Fruit fly (Drosophila melanogaster) whole organism, embryonic: ENCODE data around the gene kkv.
A peak's percentile ranks its signal among the peaks of the same experiment; 100 is the strongest.

Experiments
- Ada2b ChIP-seq: fragments of 200-800 bp; sonication (Bioruptor generic); IDR thresholded peaks from 2 replicates; pipeline ENCODE4 v1.3.6; 2022; ENCODE audit warnings: missing biosample characterization, missing genetic modification characterization
- Awh ChIP-seq: fragments of 200-800 bp; sonication (Bioruptor generic); IDR thresholded peaks from 2 replicates; pipeline ENCODE4, ENCODE4 v1.3.6; 2022; ENCODE audit warnings: missing biosample characterization, missing genetic modification characterization
- Bteb2 ChIP-seq: fragments of 200-800 bp; sonication (Bioruptor generic); optimal IDR thresholded peaks from 2 replicates; lab custom pipeline; 2016; ENCODE audit warnings: missing biosample characterization, missing genetic modification characterization
- CG10565 ChIP-seq: fragments of 200-800 bp; sonication (Bioruptor generic); optimal IDR thresholded peaks from 3 replicates; lab custom pipeline; 2016; ENCODE audit warnings: missing biosample characterization, mild to moderate bottlenecking, missing genetic modification characterization
- CG14965 ChIP-seq: fragments of 200-800 bp; sonication (Bioruptor generic); optimal IDR thresholded peaks from 2 replicates; lab custom pipeline; 2016; ENCODE audit warnings: missing biosample characterization, missing genetic modification characterization, borderline replicate concordance
- CG1602 ChIP-seq: fragments of 200-800 bp; sonication (Bioruptor generic); optimal IDR thresholded peaks from 3 replicates; lab custom pipeline; 2016; ENCODE audit warnings: missing biosample characterization, missing genetic modification characterization
- CG2202 ChIP-seq: fragments of 200-800 bp; sonication (Bioruptor generic); optimal IDR thresholded peaks from 2 replicates; lab custom pipeline; 2018; ENCODE audit warnings: missing biosample characterization, mild to moderate bottlenecking, missing genetic modification characterization
- CG32767 ChIP-seq: fragments of 200-800 bp; sonication (Bioruptor generic); IDR thresholded peaks from 2 replicates; pipeline ENCODE4 v1.3.6; 2022; ENCODE audit warnings: missing biosample characterization, missing genetic modification characterization
- CG34376 ChIP-seq: fragments of 200-800 bp; sonication (Bioruptor generic); optimal IDR thresholded peaks from 2 replicates; lab custom pipeline; 2018; ENCODE audit warnings: missing biosample characterization, mild to moderate bottlenecking, missing genetic modification characterization
- CG4360 ChIP-seq: fragments of 200-800 bp; sonication (Bioruptor generic); IDR thresholded peaks from 2 replicates; pipeline ENCODE4 v1.3.6; 2022; ENCODE audit warnings: missing biosample characterization, missing genetic modification characterization
- CG6813 ChIP-seq: fragments of 200-800 bp; sonication (Bioruptor generic); optimal IDR thresholded peaks from 2 replicates; lab custom pipeline; 2017; ENCODE audit warnings: missing biosample characterization, missing genetic modification characterization, mild to moderate bottlenecking, moderate library complexity, missing genetic modification reagents
- CG7556 ChIP-seq: fragments of 200-800 bp; sonication (Bioruptor generic); optimal IDR thresholded peaks from 2 replicates; lab custom pipeline; 2017; ENCODE audit warnings: missing biosample characterization, mild to moderate bottlenecking, missing genetic modification characterization
- CG7745 ChIP-seq: fragments of 200-800 bp; sonication (Bioruptor generic); optimal IDR thresholded peaks from 2 replicates; lab custom pipeline; 2018; ENCODE audit warnings: missing biosample characterization, mild to moderate bottlenecking, missing genetic modification characterization, moderate library complexity
- CG8388 ChIP-seq: fragments of 200-800 bp; sonication (Bioruptor generic); optimal IDR thresholded peaks from 2 replicates; lab custom pipeline; 2019; ENCODE audit warnings: missing biosample characterization, mild to moderate bottlenecking, missing genetic modification characterization, moderate library complexity
- CG8924 ChIP-seq: fragments of 200-800 bp; optimal IDR thresholded peaks from 3 replicates; lab custom pipeline; 2019; ENCODE audit warnings: missing biosample characterization, mild to moderate bottlenecking, missing genetic modification characterization, moderate library complexity
- Dip2 ChIP-seq: fragments of 200-800 bp; sonication (Bioruptor generic); IDR thresholded peaks from 2 replicates; pipeline ENCODE4 v1.3.6; 2022; ENCODE audit warnings: missing biosample characterization, missing genetic modification characterization
- Dll ChIP-seq: fragments of 200-800 bp; sonication (Bioruptor generic); IDR thresholded peaks from 4 replicates; pipeline ENCODE4 v1.3.6; 2022; ENCODE audit warnings: missing biosample characterization, missing genetic modification characterization; ENCODE audit not compliant: partially characterized antibody
- Hand ChIP-seq: fragments of 200-800 bp; sonication (Bioruptor generic); optimal IDR thresholded peaks from 2 replicates; lab custom pipeline; 2017; ENCODE audit warnings: mild to moderate bottlenecking, missing biosample characterization, missing genetic modification reagents, missing genetic modification characterization
- HmgZ ChIP-seq: fragments of 200-800 bp; sonication (Bioruptor generic); optimal IDR thresholded peaks from 2 replicates; lab custom pipeline; 2018; ENCODE audit warnings: missing biosample characterization, mild to moderate bottlenecking, missing genetic modification characterization
- Mad ChIP-seq: fragments of 200-800 bp; sonication (Bioruptor generic); optimal IDR thresholded peaks from 2 replicates; lab custom pipeline; 2016; ENCODE audit warnings: missing biosample characterization, missing genetic modification characterization
- Med ChIP-seq: fragments of 200-800 bp; sonication (Bioruptor generic); peaks from one replicate; lab custom pipeline; 2016; ENCODE audit warnings: missing biosample characterization, missing genetic modification characterization, mild to moderate bottlenecking, inconsistent platforms, moderate library complexity
- Oli ChIP-seq: fragments of 200-800 bp; sonication (Bioruptor generic); optimal IDR thresholded peaks from 2 replicates; lab custom pipeline; 2018; ENCODE audit warnings: missing biosample characterization, mild to moderate bottlenecking, missing genetic modification characterization, moderate library complexity
- PHDP ChIP-seq: fragments of 200-800 bp; sonication (Bioruptor generic); optimal IDR thresholded peaks from 3 replicates; lab custom pipeline; 2018; ENCODE audit warnings: missing biosample characterization, mild to moderate bottlenecking, missing genetic modification characterization, moderate library complexity
- Poxn ChIP-seq: fragments of 200-800 bp; sonication (Bioruptor generic); IDR thresholded peaks from 2 replicates; pipeline ENCODE4 v1.3.6; 2022; ENCODE audit warnings: missing biosample characterization, missing genetic modification characterization
- Usf ChIP-seq: fragments of 200-800 bp; sonication (Bioruptor generic); optimal IDR thresholded peaks from 2 replicates; lab custom pipeline; 2017; ENCODE audit warnings: missing genotype, missing biosample characterization, missing genetic modification characterization
- bab2 ChIP-seq: fragments of 200-800 bp; sonication (Bioruptor generic); optimal IDR thresholded peaks from 2 replicates; lab custom pipeline; 2016; ENCODE audit warnings: missing biosample characterization, missing genetic modification characterization
- bbx ChIP-seq: fragments of 200-800 bp; sonication (Bioruptor generic); IDR thresholded peaks from 2 replicates; pipeline ENCODE4 v1.3.6; 2022; ENCODE audit warnings: missing biosample characterization, missing genetic modification characterization; ENCODE audit not compliant: partially characterized antibody
- ci ChIP-seq: fragments of 200-800 bp; sonication (Bioruptor generic); IDR thresholded peaks from 3 replicates; pipeline ENCODE4 v1.3.6; 2022; ENCODE audit warnings: missing biosample characterization, missing genetic modification characterization
- disco-r ChIP-seq: fragments of 200-800 bp; sonication (Bioruptor generic); optimal IDR thresholded peaks from 2 replicates; lab custom pipeline; 2016; ENCODE audit warnings: missing biosample characterization, missing genetic modification characterization
- grn ChIP-seq: fragments of 200-800 bp; sonication (Bioruptor generic); optimal IDR thresholded peaks from 3 replicates; lab custom pipeline; 2017; ENCODE audit warnings: missing biosample characterization, missing genetic modification characterization
- hb ChIP-seq: fragments of 200-800 bp; sonication (Bioruptor generic); IDR thresholded peaks from 3 replicates; pipeline ENCODE4 v1.3.6; 2022; ENCODE audit warnings: missing biosample characterization, missing genetic modification characterization; ENCODE audit not compliant: partially characterized antibody
- jing ChIP-seq: fragments of 200-800 bp; sonication (Bioruptor generic); optimal IDR thresholded peaks from 2 replicates; lab custom pipeline; 2018; ENCODE audit warnings: missing biosample characterization, mild to moderate bottlenecking, missing genetic modification characterization
- lola ChIP-seq, 3 experiments: fragments of >200 bp in 2 of 3; fragments of 200-800 bp in 1 of 3; sonication (Bioruptor generic) in 1 of 3; optimal IDR thresholded peaks; 2 replicates each; lab custom pipeline; 2017 to 2019; ENCODE audit warnings: missing biosample characterization in 3 of 3, missing genetic modification characterization in 3 of 3, mild to moderate bottlenecking in 1 of 3, moderate library complexity in 1 of 3
- maf-S ChIP-seq: fragments of 200-800 bp; sonication (Bioruptor generic); optimal IDR thresholded peaks from 2 replicates; lab custom pipeline; 2016; ENCODE audit warnings: missing biosample characterization, missing genetic modification characterization
- nerfin-2 ChIP-seq: fragments of 200-800 bp; sonication (Bioruptor generic); IDR thresholded peaks from 2 replicates; pipeline ENCODE4 v1.3.6; 2022; ENCODE audit warnings: missing biosample characterization, missing genetic modification characterization; ENCODE audit not compliant: partially characterized antibody
- p53 ChIP-seq: fragments of 200-800 bp; sonication (Bioruptor generic); optimal IDR thresholded peaks from 2 replicates; lab custom pipeline; 2016; ENCODE audit warnings: missing biosample characterization, missing genetic modification characterization
- pan ChIP-seq, 4 experiments: fragments of >200 bp in 3 of 4; fragments of 200-800 bp in 1 of 4; sonication (Bioruptor generic) in 1 of 4; optimal IDR thresholded peaks in 3 of 4; IDR thresholded peaks in 1 of 4; 2 replicates each; pipeline versions ENCODE4 v1.3.6 to Lab custom; 2017 to 2022; ENCODE audit warnings: missing biosample characterization in 2 of 4, missing genetic modification characterization in 2 of 4, mixed read lengths in 1 of 4
- pb ChIP-seq: fragments of 200-800 bp; sonication (Bioruptor generic); optimal IDR thresholded peaks from 3 replicates; lab custom pipeline; 2016; ENCODE audit warnings: missing biosample characterization, missing genetic modification characterization
- pita ChIP-seq: fragments of 200-800 bp; sonication (Bioruptor generic); optimal IDR thresholded peaks from 2 replicates; lab custom pipeline; 2017; ENCODE audit warnings: missing biosample characterization, mild to moderate bottlenecking, missing genetic modification characterization
- psq ChIP-seq: fragments of 200-800 bp; sonication (Bioruptor generic); optimal IDR thresholded peaks from 2 replicates; lab custom pipeline; 2017; ENCODE audit warnings: missing biosample characterization, missing genetic modification characterization
- pzg ChIP-seq: fragments of 200-800 bp; sonication (Bioruptor generic); optimal IDR thresholded peaks from 3 replicates; lab custom pipeline; 2018; ENCODE audit warnings: missing biosample characterization, mild to moderate bottlenecking, missing genetic modification characterization, moderate library complexity
- schlank ChIP-seq: fragments of 200-800 bp; sonication (Bioruptor generic); optimal IDR thresholded peaks from 2 replicates; lab custom pipeline; 2018; ENCODE audit warnings: missing biosample characterization, mild to moderate bottlenecking, missing genetic modification characterization
- sima ChIP-seq: fragments of 200-800 bp; sonication (Bioruptor generic); optimal IDR thresholded peaks from 2 replicates; lab custom pipeline; 2016; ENCODE audit warnings: missing biosample characterization, missing genetic modification characterization
- slou ChIP-seq: fragments of 200-800 bp; sonication (Bioruptor generic); optimal IDR thresholded peaks from 3 replicates; lab custom pipeline; 2016; ENCODE audit warnings: missing biosample characterization, missing genetic modification characterization
- sqz ChIP-seq: fragments of 200-800 bp; sonication (Bioruptor generic); optimal IDR thresholded peaks from 3 replicates; lab custom pipeline; 2018; ENCODE audit warnings: missing biosample characterization, mild to moderate bottlenecking, missing genetic modification characterization
- ssp ChIP-seq: fragments of 200-800 bp; sonication (Bioruptor generic); IDR thresholded peaks from 2 replicates; pipeline ENCODE4 v1.3.6; 2022; ENCODE audit warnings: missing biosample characterization, missing genetic modification characterization
- tio ChIP-seq: fragments of 200-800 bp; sonication (Bioruptor generic); optimal IDR thresholded peaks from 2 replicates; lab custom pipeline; 2017; ENCODE audit warnings: missing biosample characterization, missing genetic modification characterization, inconsistent platforms
- twi ChIP-seq: fragments of 200-800 bp; optimal IDR thresholded peaks from 2 replicates; lab custom pipeline; 2019; ENCODE audit warnings: missing biosample characterization, mild to moderate bottlenecking, missing genetic modification characterization, moderate library complexity
- unpg ChIP-seq: fragments of 200-800 bp; sonication (Bioruptor generic); optimal IDR thresholded peaks from 3 replicates; lab custom pipeline; 2018; ENCODE audit warnings: missing biosample characterization, mild to moderate bottlenecking, missing genetic modification characterization, moderate library complexity
- zen ChIP-seq: fragments of 200-800 bp; sonication (Bioruptor generic); optimal IDR thresholded peaks from 3 replicates; lab custom pipeline; 2018; ENCODE audit warnings: missing biosample characterization, mild to moderate bottlenecking, missing genetic modification characterization, moderate library complexity

kkv gene

DNA sequence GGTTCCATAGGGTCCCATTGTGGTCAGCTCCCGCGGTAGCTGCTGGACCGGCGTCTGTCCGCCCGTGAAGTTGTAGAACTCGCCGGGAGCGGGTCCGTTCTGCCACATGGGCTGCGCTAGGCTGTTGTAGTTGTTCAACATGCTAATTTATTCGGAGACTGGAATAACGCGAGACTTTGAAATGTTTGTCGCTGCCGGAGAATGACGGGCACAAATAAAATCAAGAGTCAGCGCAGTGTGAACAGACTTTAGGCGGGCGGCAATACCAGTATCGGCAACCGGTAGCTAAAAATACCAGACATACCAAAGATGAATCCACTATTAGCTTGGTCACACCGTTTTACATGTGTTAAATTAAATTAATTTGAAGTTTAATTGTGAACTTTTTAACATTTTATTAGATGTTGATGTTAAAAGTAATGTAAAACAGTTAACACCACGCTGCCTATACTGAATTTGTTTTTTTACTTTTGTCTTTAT, 34.7 kb downstream of the kkv start, which contains the start of gene Prosbeta7 (continued):
- TF ChIP-seq CG34376 (GFP tag; lab: Kevin White, UChicago) = no peak
- no peak for TF ChIP-seq pb (GFP tag; lab: Kevin White, UChicago)
- TF ChIP-seq bbx (GFP tag; lab: Robert Waterston, UW) = peak; percentile 74
- no peak for TF ChIP-seq Dip2
- no peak for TF ChIP-seq disco-r (GFP tag; lab: Kevin White, UChicago)
- no peak for TF ChIP-seq p53 (GFP tag; lab: Kevin White, UChicago)
- TF ChIP-seq PHDP (tag; lab: Kevin White, UChicago) = no peak
- no peak for TF ChIP-seq unpg
- TF ChIP-seq hb (GFP tag; lab: Robert Waterston, UW) = peak; percentile 28; the same call in 1 of the 3 replicates
- no peak for TF ChIP-seq bab2 (GFP tag; lab: Kevin White, UChicago)
- TF ChIP-seq slou (GFP tag; lab: Kevin White, UChicago) = no peak
- TF ChIP-seq CG8924 (tag; lab: Kevin White, UChicago) = no peak
- TF ChIP-seq twi (tag; lab: Kevin White, UChicago) = peak; percentile 45
- no peak for TF ChIP-seq Ada2b (GFP tag; lab: Robert Waterston, UW)
- no peak for TF ChIP-seq maf-S (GFP tag; lab: Kevin White, UChicago)
- no peak for TF ChIP-seq Mad
- TF ChIP-seq CG8388 (GFP tag; lab: Kevin White, UChicago) = no peak
- TF ChIP-seq pzg (GFP tag; lab: Kevin White, UChicago) = peak; percentile 86
- TF ChIP-seq CG1602 (GFP tag; lab: Kevin White, UChicago) = no peak
- no peak for TF ChIP-seq grn (GFP tag; lab: Kevin White, UChicago)
- TF ChIP-seq nerfin-2 = 0 out of 2 replicates have a peak, but pooled peaks have one; percentile 30
- TF ChIP-seq CG7745 (tag; lab: Kevin White, UChicago) = peak; percentile 12
- TF ChIP-seq Hand (GFP tag; lab: Kevin White, UChicago) = no peak
- peak; percentile 65 for TF ChIP-seq HmgZ (tag; lab: Kevin White, UChicago)
- no peak for TF ChIP-seq Oli (tag; lab: Kevin White, UChicago)
- no peak for TF ChIP-seq psq (GFP tag; lab: Kevin White, UChicago)
- peak; percentile 66 for TF ChIP-seq Dll (GFP tag; lab: Robert Waterston, UW)
- TF ChIP-seq jing (GFP tag; lab: Kevin White, UChicago) = no peak
- TF ChIP-seq Med (GFP tag; lab: Kevin White, UChicago) = peak; percentile 39
- no peak for TF ChIP-seq CG10565 (GFP tag; lab: Kevin White, UChicago)
- TF ChIP-seq CG6813 = no peak
- TF ChIP-seq tio (GFP tag; lab: Kevin White, UChicago) = no peak
- TF ChIP-seq schlank = no peak
- no peak for TF ChIP-seq CG4360
- no peak for TF ChIP-seq CG32767
- TF ChIP-seq sqz (GFP tag; lab: Kevin White, UChicago) = no peak
- TF ChIP-seq CG7556 = no peak
- no peak for TF ChIP-seq pan (optimal IDR thresholded peaks at IDR 0.05; lab: Kevin White, UChicago)
- TF ChIP-seq pan (GFP tag; optimal IDR thresholded peaks at IDR 0.05 in 1 of 2, IDR thresholded peaks at IDR 0.05 in 1 of 2) = no peak
- no peak for TF ChIP-seq Awh (GFP tag; lab: Robert Waterston, UW)
- no peak for TF ChIP-seq sima (GFP tag; lab: Kevin White, UChicago)
- no peak for TF ChIP-seq pita (GFP tag; lab: Kevin White, UChicago)
- no peak for TF ChIP-seq lola (GFP tag; optimal IDR thresholded peaks at IDR 0.05; lab: Kevin White, UChicago)
- TF ChIP-seq Usf (GFP tag; lab: Kevin White, UChicago) = no peak
- TF ChIP-seq Poxn = no peak
- TF ChIP-seq zen (tag; lab: Kevin White, UChicago) = no peak
- no peak for TF ChIP-seq Bteb2 (GFP tag; lab: Kevin White, UChicago)
- TF ChIP-seq ci (GFP tag; lab: Robert Waterston, UW) = no peak
- TF ChIP-seq CG14965 (GFP tag; lab: Kevin White, UChicago) = no peak
- TF ChIP-seq ssp = no peak
- TF ChIP-seq CG2202 (tag; lab: Kevin White, UChicago) = no peak
